Comparison of ENCODE assay signal across 3 fruit fly cellular contexts in genomic region chr3R:29584266-29584665, dm6.
TF ChIP-seq lines count a peak whose summit lies in the region.

No protein-coding gene starts in this region.

- TF ChIP-seq CTCF in whole organism, embryonic (GFP tag; optimal IDR thresholded peaks at IDR 0.05; lab: Kevin White, UChicago): no peak

TF ChIP-seq in whole organism, embryonic, 481 proteins besides CTCF, POLR2A, EP300 and RAD21 (continues in another document):
- 0 out of 2 replicates have a peak, but pooled peaks have one; percentile 8 for TF ChIP-seq slbo (GFP tag; IDR thresholded peaks at IDR 0.05; lab: Robert Waterston, UW)
- no peak for TF ChIP-seq eyg (GFP tag; optimal IDR thresholded peaks at IDR 0.05; lab: Kevin White, UChicago)
- TF ChIP-seq fd102C (GFP tag; optimal IDR thresholded peaks at IDR 0.05; lab: Kevin White, UChicago): no peak
- peak; percentile 26; the same call in 1 of the 2 replicates for TF ChIP-seq sisA (GFP tag; IDR thresholded peaks at IDR 0.05; lab: Robert Waterston, UW)
- TF ChIP-seq Xrp1 (GFP tag; IDR thresholded peaks at IDR 0.05; lab: Robert Waterston, UW): peak; percentile 27; the same call in 1 of the 2 replicates
- TF ChIP-seq bsh (GFP tag; optimal IDR thresholded peaks at IDR 0.05; lab: Kevin White, UChicago): peak in 1 of 2 experiments; percentile 34
- peak; percentile 3 for TF ChIP-seq CG7839 (tag; optimal IDR thresholded peaks at IDR 0.05; lab: Kevin White, UChicago)
- no peak for TF ChIP-seq D (optimal IDR thresholded peaks at IDR 0.05; lab: Kevin White, UChicago)
- TF ChIP-seq D (GFP tag; optimal IDR thresholded peaks at IDR 0.05; lab: Kevin White, UChicago): peak; percentile 12
- TF ChIP-seq CG1603 (tag; optimal IDR thresholded peaks at IDR 0.05; lab: Kevin White, UChicago): peak; percentile 31
- TF ChIP-seq Oli (tag; optimal IDR thresholded peaks at IDR 0.05; lab: Kevin White, UChicago): peak; percentile 6
- TF ChIP-seq Sox102F (GFP tag; optimal IDR thresholded peaks at IDR 0.05; lab: Kevin White, UChicago): peak; percentile 38
- TF ChIP-seq row (GFP tag; IDR thresholded peaks at IDR 0.05; lab: Robert Waterston, UW): peak; percentile 40; the same call in 2 of the 3 replicates
- TF ChIP-seq sens (GFP tag; lab: Kevin White, UChicago): peak; percentile 27
- TF ChIP-seq CG18619 (GFP tag; optimal IDR thresholded peaks at IDR 0.05; lab: Kevin White, UChicago): no peak
- TF ChIP-seq CG15696 (tag; optimal IDR thresholded peaks at IDR 0.05; lab: Kevin White, UChicago): peak; percentile 11
- TF ChIP-seq phol (tag; optimal IDR thresholded peaks at IDR 0.05; lab: Kevin White, UChicago): peak; percentile 14
- TF ChIP-seq prd (optimal IDR thresholded peaks at IDR 0.05; lab: Kevin White, UChicago): no peak
- peak; percentile 35; the same call in 1 of the 3 replicates for TF ChIP-seq prd (GFP tag; IDR thresholded peaks at IDR 0.05; lab: Robert Waterston, UW)
- peak; percentile 7 for TF ChIP-seq Ssrp (tag; optimal IDR thresholded peaks at IDR 0.05; lab: Kevin White, UChicago)
- TF ChIP-seq CG11504 (tag; optimal IDR thresholded peaks at IDR 0.05; lab: Kevin White, UChicago): peak; percentile 10
- TF ChIP-seq CG10979 (tag; optimal IDR thresholded peaks at IDR 0.05; lab: Kevin White, UChicago): peak; percentile 34
- TF ChIP-seq fd96Cb (tag; optimal IDR thresholded peaks at IDR 0.05; lab: Kevin White, UChicago): peak; percentile 3
- no peak for TF ChIP-seq chm (GFP tag; IDR thresholded peaks at IDR 0.05; lab: Robert Waterston, UW)
- TF ChIP-seq jing (GFP tag; optimal IDR thresholded peaks at IDR 0.05; lab: Kevin White, UChicago): peak; percentile 11
- TF ChIP-seq CG10321 (GFP tag; IDR thresholded peaks at IDR 0.05; lab: Robert Waterston, UW): no peak
- peak in 1 of 3 experiments; percentile 22 for TF ChIP-seq lola (GFP tag; optimal IDR thresholded peaks at IDR 0.05; lab: Kevin White, UChicago)
- peak; percentile 82 for TF ChIP-seq Med (GFP tag; lab: Kevin White, UChicago)
- TF ChIP-seq CG16863 (GFP tag; optimal IDR thresholded peaks at IDR 0.05; lab: Kevin White, UChicago): peak; percentile 21
- no peak for TF ChIP-seq HLH4C (GFP tag; IDR thresholded peaks at IDR 0.05; lab: Robert Waterston, UW; ENCODE audit: partially characterized antibody)

TF ChIP-seq in whole organism, prepupa, 60 proteins besides CTCF, POLR2A, EP300 and RAD21:
- TF ChIP-seq CG6163 (GFP tag; IDR thresholded peaks at IDR 0.05; lab: Robert Waterston, UW): peak; percentile 61; the same call in 2 of the 3 replicates
- no peak for TF ChIP-seq lz (GFP tag; optimal IDR thresholded peaks at IDR 0.05; lab: Kevin White, UChicago)
- TF ChIP-seq acj6 (GFP tag; optimal IDR thresholded peaks at IDR 0.05; lab: Kevin White, UChicago): no peak
- TF ChIP-seq fkh (GFP tag; optimal IDR thresholded peaks at IDR 0.05; lab: Kevin White, UChicago): no peak
- TF ChIP-seq Ets96B (tag; optimal IDR thresholded peaks at IDR 0.05; lab: Kevin White, UChicago): no peak
- TF ChIP-seq svp (GFP tag; lab: Kevin White, UChicago): peak; percentile 49
- 0 out of 2 replicates have a peak, but pooled peaks have one; percentile 17 for TF ChIP-seq CG15336 (GFP tag; IDR thresholded peaks at IDR 0.05; lab: Robert Waterston, UW)
- no peak for TF ChIP-seq CG11762 (GFP tag; optimal IDR thresholded peaks at IDR 0.05; lab: Kevin White, UChicago; ENCODE audit: insufficient read depth)
- TF ChIP-seq Hr4 (GFP tag; optimal IDR thresholded peaks at IDR 0.05; lab: Kevin White, UChicago): peak; percentile 57
- no peak for TF ChIP-seq CG10669 (GFP tag; optimal IDR thresholded peaks at IDR 0.05; lab: Kevin White, UChicago)
- peak; percentile 24 for TF ChIP-seq CG4318 (GFP tag; optimal IDR thresholded peaks at IDR 0.05; lab: Kevin White, UChicago)
- TF ChIP-seq Sox102F (GFP tag; optimal IDR thresholded peaks at IDR 0.05; lab: Kevin White, UChicago): no peak
- 0 out of 3 replicates have a peak, but pooled peaks have one; percentile 20 for TF ChIP-seq eg (GFP tag; IDR thresholded peaks at IDR 0.05; lab: Robert Waterston, UW)
- TF ChIP-seq Hr38 (GFP tag; optimal IDR thresholded peaks at IDR 0.05; lab: Kevin White, UChicago): no peak
- TF ChIP-seq CG32006 (GFP tag; optimal IDR thresholded peaks at IDR 0.05; lab: Kevin White, UChicago): peak; percentile 62
- no peak for TF ChIP-seq Gug (GFP tag; IDR thresholded peaks at IDR 0.05; lab: Robert Waterston, UW)
- no peak for TF ChIP-seq Lpt (GFP tag; optimal IDR thresholded peaks at IDR 0.05; lab: Kevin White, UChicago)
- no peak for TF ChIP-seq Blimp-1 (GFP tag; optimal IDR thresholded peaks at IDR 0.05; lab: Kevin White, UChicago)
TF ChIP-seq in whole organism, prepupa: peak in this region for 7.

TF ChIP-seq in whole organism, pupa, 21 proteins besides CTCF, POLR2A, EP300 and RAD21:
- TF ChIP-seq EcR (GFP tag; optimal IDR thresholded peaks at IDR 0.05; lab: Kevin White, UChicago) (no peak), fd96Ca (GFP tag; IDR thresholded peaks at IDR 0.05; lab: Robert Waterston, UW) (0 out of 3 replicates have a peak, but pooled peaks have one; percentile 44), CG4496 (GFP tag; IDR thresholded peaks at IDR 0.05; lab: Robert Waterston, UW) (0 out of 3 replicates have a peak, but pooled peaks have one; percentile 15), Ets98B (GFP tag; IDR thresholded peaks at IDR 0.05; lab: Robert Waterston, UW) (0 out of 2 replicates have a peak, but pooled peaks have one; percentile 8)

Comparison
In these comparisons a context has a peak if more than half of its experiments do, and no peak if none do; other contexts are left out.
1. Of the 7 proteins assayed by ChIP-seq in both whole organism, embryonic and whole organism, prepupa: peak only in whole organism, embryonic: Blimp-1 and Sox102F; only in whole organism, prepupa: none; in both: none; in neither: 5.